Worm (Caenorhabditis elegans) whole organism, L2 larva: ENCODE results near the gene C44C1.6.

Source experiments
- ZK546.5 ChIP-seq: sonication (generic microtip); optimal IDR thresholded peaks from 2 replicates; lab custom pipeline; 2017; ENCODE audit warnings: missing biosample characterization, missing genetic modification characterization
- ama-1 ChIP-seq: fragments of 150-350 bp; optimal IDR thresholded peaks from 2 replicates; lab custom pipeline; 2018; ENCODE audit warnings: inconsistent platforms
- dmd-4 ChIP-seq: sonication (generic microtip); optimal IDR thresholded peaks from 2 replicates; lab custom pipeline; 2017; ENCODE audit warnings: missing biosample characterization, missing genetic modification characterization
- mdl-1 ChIP-seq, 2 experiments: fragments of 150-350 bp in 1 of 2; sonication (generic microtip) in 1 of 2; optimal IDR thresholded peaks; 2 replicates each; lab custom pipeline; 2017; ENCODE audit warnings: missing biosample characterization in 2 of 2, missing genetic modification characterization in 2 of 2
- nhr-21 ChIP-seq: fragments of 150-350 bp; optimal IDR thresholded peaks from 2 replicates; lab custom pipeline; 2014; ENCODE audit warnings: missing biosample characterization, missing genetic modification characterization
- nhr-237 ChIP-seq: fragments of 150-350 bp; optimal IDR thresholded peaks from 2 replicates; lab custom pipeline; 2014; ENCODE audit warnings: missing biosample characterization, missing genetic modification characterization
- skn-1 ChIP-seq: sonication (generic microtip); optimal IDR thresholded peaks from 2 replicates; lab custom pipeline; 2017; ENCODE audit warnings: missing biosample characterization, missing genetic modification characterization
- zag-1 ChIP-seq: fragments of 150-350 bp; optimal IDR thresholded peaks from 2 replicates; lab custom pipeline; 2014; ENCODE audit warnings: missing biosample characterization, missing genetic modification characterization

DNA sequence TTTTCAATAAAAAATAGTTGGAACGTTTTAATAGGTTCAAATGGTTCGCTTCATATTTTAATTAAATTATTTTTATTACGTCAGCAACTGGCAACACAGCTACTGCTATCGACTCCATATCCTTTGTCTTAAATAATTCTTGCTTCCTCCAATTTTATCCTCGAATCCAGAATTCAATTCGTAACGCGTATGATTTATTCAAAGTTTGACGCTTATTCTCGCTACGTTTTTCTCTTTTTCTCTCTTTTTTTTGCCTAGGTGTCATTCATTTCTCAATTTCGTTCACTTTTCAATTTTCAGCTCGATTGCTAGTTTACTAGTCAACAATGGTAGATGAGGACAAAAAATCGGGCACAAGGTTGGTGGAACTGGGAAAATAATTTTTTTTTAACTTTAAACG lies 19.6 kb downstream of the C44C1.6 start, which contains the start of gene arr-1:
- TF ChIP-seq ama-1 (lab: Kevin White, UChicago) = no peak
- no peak for TF ChIP-seq nhr-237
- no peak for TF ChIP-seq ZK546.5 (tag; lab: Kevin White, UChicago)
- no peak for TF ChIP-seq zag-1
- TF ChIP-seq nhr-21 (tag; lab: Kevin White, UChicago) = no peak
- no peak for TF ChIP-seq skn-1 (tag; lab: Kevin White, UChicago)
- TF ChIP-seq dmd-4 (tag; lab: Kevin White, UChicago) = no peak
- no peak for TF ChIP-seq mdl-1 (tag; optimal IDR thresholded peaks at IDR 0.05; lab: Kevin White, UChicago)
